Fruit fly (Drosophila melanogaster): ENCODE data around the gene CG4194.

CG4194 gene

dm6 chrX:2048778-2049686 lies 19.4 kb upstream of the CG4194 start:
- TF ChIP-seq CG15710 (tag; optimal IDR thresholded peaks at IDR 0.05) (no peak), rn (GFP tag; IDR thresholded peaks at IDR 0.05) (no peak), fd96Ca (GFP tag; IDR thresholded peaks at IDR 0.05) (0 out of 3 replicates have a peak, but pooled peaks have one; percentile 35), CG4496 (GFP tag; IDR thresholded peaks at IDR 0.05) (peak; percentile 55; the same call in 2 of the 3 replicates), Ets98B (GFP tag; IDR thresholded peaks at IDR 0.05) (peak; percentile 43; the same call in 1 of the 2 replicates), CG32121 (GFP tag; IDR thresholded peaks at IDR 0.05) (no peak)

dm6 chrX:2050070-2050899 lies 18.1 kb upstream of the CG4194 start, which contains the start of gene moody:
moody (minus strand) TSS chrX:2050120.
- peak; percentile 99 for TF ChIP-seq CG32121 (GFP tag; IDR thresholded peaks at IDR 0.05)
- TF ChIP-seq D1 (tag; optimal IDR thresholded peaks at IDR 0.05), result no peak
- TF ChIP-seq CG14655 (GFP tag; optimal IDR thresholded peaks at IDR 0.05), result peak; percentile 92
- TF ChIP-seq CG8301 (tag; optimal IDR thresholded peaks at IDR 0.05), result peak; percentile 87
- peak; percentile 99 for TF ChIP-seq CG4496 (GFP tag; IDR thresholded peaks at IDR 0.05)
- peak; percentile 68 for TF ChIP-seq CG9948 (tag; optimal IDR thresholded peaks at IDR 0.05)
- TF ChIP-seq CG17806 (tag; optimal IDR thresholded peaks at IDR 0.05), result peak; percentile 84
- peak; percentile 99 for TF ChIP-seq Ets98B (GFP tag; IDR thresholded peaks at IDR 0.05)
- TF ChIP-seq CG8159 (tag; optimal IDR thresholded peaks at IDR 0.05), result peak; percentile 84
- TF ChIP-seq CG34367 (tag; optimal IDR thresholded peaks at IDR 0.05), result peak; percentile 82
- peak; percentile 97 for TF ChIP-seq CG12605 (GFP tag; IDR thresholded peaks at IDR 0.05)
- peak; percentile 92 for TF ChIP-seq CG10348 (GFP tag; IDR thresholded peaks at IDR 0.05)
- peak; percentile 56 for TF ChIP-seq EcR (GFP tag; optimal IDR thresholded peaks at IDR 0.05)
- peak; percentile 84 for TF ChIP-seq gl (tag; optimal IDR thresholded peaks at IDR 0.05)
- peak; percentile 86 for TF ChIP-seq CG15710 (tag; optimal IDR thresholded peaks at IDR 0.05)
- peak; percentile 90 for TF ChIP-seq Pif1B (GFP tag; optimal IDR thresholded peaks at IDR 0.05)
- TF ChIP-seq Snoo (tag; optimal IDR thresholded peaks at IDR 0.05), result peak; percentile 93
- peak; percentile 90 for TF ChIP-seq Pif1A (GFP tag; optimal IDR thresholded peaks at IDR 0.05)
- TF ChIP-seq fd96Ca (GFP tag; IDR thresholded peaks at IDR 0.05), result peak; percentile 99
- TF ChIP-seq rn (GFP tag; IDR thresholded peaks at IDR 0.05), result peak; percentile 93
- peak; percentile 97 for TF ChIP-seq CG13204 (GFP tag; optimal IDR thresholded peaks at IDR 0.05)

- TF ChIP-seq Pif1A (GFP tag; optimal IDR thresholded peaks at IDR 0.05) (no peak), CG12605 (GFP tag; IDR thresholded peaks at IDR 0.05) (no peak), CG17806 (tag; optimal IDR thresholded peaks at IDR 0.05) (no peak), CG10348 (GFP tag; IDR thresholded peaks at IDR 0.05) (no peak), CG34367 (tag; optimal IDR thresholded peaks at IDR 0.05) (peak; percentile 4), CG8159 (tag; optimal IDR thresholded peaks at IDR 0.05) (peak; percentile 29), CG15710 (tag; optimal IDR thresholded peaks at IDR 0.05) (peak; percentile 38), fd96Ca (GFP tag; IDR thresholded peaks at IDR 0.05) (no peak), CG4496 (GFP tag; IDR thresholded peaks at IDR 0.05) (peak; percentile 38; the same call in 1 of the 3 replicates), CG13204 (GFP tag; optimal IDR thresholded peaks at IDR 0.05) (peak; percentile 19), Snoo (tag; optimal IDR thresholded peaks at IDR 0.05) (no peak), CG8301 (tag; optimal IDR thresholded peaks at IDR 0.05) (peak; percentile 30), D1 (tag; optimal IDR thresholded peaks at IDR 0.05) (no peak)
Observed at dm6 chrX:2061119-2061518, 7.3 kb upstream of the CG4194 start.

- TF ChIP-seq Snoo (tag; optimal IDR thresholded peaks at IDR 0.05) (no peak), CG15710 (tag; optimal IDR thresholded peaks at IDR 0.05) (no peak), gl (tag; optimal IDR thresholded peaks at IDR 0.05) (no peak), CG4496 (GFP tag; IDR thresholded peaks at IDR 0.05) (peak; percentile 31; the same call in 1 of the 3 replicates), CG9948 (tag; optimal IDR thresholded peaks at IDR 0.05) (no peak), Ets98B (GFP tag; IDR thresholded peaks at IDR 0.05) (no peak), CG13204 (GFP tag; optimal IDR thresholded peaks at IDR 0.05) (no peak)
Observed at dm6 chrX:2061849-2062248, 6.5 kb upstream of the CG4194 start, which contains the start of gene Sik2. Sik2 (minus strand) TSS chrX:2061915.

dm6 chrX:2065073-2065472 lies 3.3 kb upstream of the CG4194 start, which contains the start of gene CG4281:
CG4281 (minus strand) TSS chrX:2065142.
- TF ChIP-seq CG13204 (GFP tag; optimal IDR thresholded peaks at IDR 0.05) (no peak), CG9948 (tag; optimal IDR thresholded peaks at IDR 0.05) (no peak), rn (GFP tag; IDR thresholded peaks at IDR 0.05) (no peak), CG8159 (tag; optimal IDR thresholded peaks at IDR 0.05) (no peak), Pif1A (GFP tag; optimal IDR thresholded peaks at IDR 0.05) (no peak)

dm6 chrX:2066259-2066658 lies 2.1 kb upstream of the CG4194 start, which contains the start of gene CG14054:
CG14054 (minus strand) TSS chrX:2066359.
- no peak for TF ChIP-seq CG8159 (tag; optimal IDR thresholded peaks at IDR 0.05)
- no peak for TF ChIP-seq CG8301 (tag; optimal IDR thresholded peaks at IDR 0.05)
- no peak for TF ChIP-seq Ets98B (GFP tag; IDR thresholded peaks at IDR 0.05)
- TF ChIP-seq CG17806 (tag; optimal IDR thresholded peaks at IDR 0.05), result no peak
- no peak for TF ChIP-seq CG4496 (GFP tag; IDR thresholded peaks at IDR 0.05)
- no peak for TF ChIP-seq D1 (tag; optimal IDR thresholded peaks at IDR 0.05)
- no peak for TF ChIP-seq Pif1B (GFP tag; optimal IDR thresholded peaks at IDR 0.05)
- TF ChIP-seq CG32121 (GFP tag; IDR thresholded peaks at IDR 0.05), result no peak
- no peak for TF ChIP-seq CG34367 (tag; optimal IDR thresholded peaks at IDR 0.05)
- no peak for TF ChIP-seq CG12605 (GFP tag; IDR thresholded peaks at IDR 0.05)
- no peak for TF ChIP-seq CG10348 (GFP tag; IDR thresholded peaks at IDR 0.05)
- TF ChIP-seq CG15710 (tag; optimal IDR thresholded peaks at IDR 0.05), result no peak
- no peak for TF ChIP-seq Pif1A (GFP tag; optimal IDR thresholded peaks at IDR 0.05)
- no peak for TF ChIP-seq EcR (GFP tag; optimal IDR thresholded peaks at IDR 0.05)
- no peak for TF ChIP-seq CG9948 (tag; optimal IDR thresholded peaks at IDR 0.05)
- no peak for TF ChIP-seq CG14655 (GFP tag; optimal IDR thresholded peaks at IDR 0.05)

All from whole organism, pupa.